Worm (Caenorhabditis elegans): ENCODE data around the gene T06E4.21.

Gene T06E4.21

DNA sequence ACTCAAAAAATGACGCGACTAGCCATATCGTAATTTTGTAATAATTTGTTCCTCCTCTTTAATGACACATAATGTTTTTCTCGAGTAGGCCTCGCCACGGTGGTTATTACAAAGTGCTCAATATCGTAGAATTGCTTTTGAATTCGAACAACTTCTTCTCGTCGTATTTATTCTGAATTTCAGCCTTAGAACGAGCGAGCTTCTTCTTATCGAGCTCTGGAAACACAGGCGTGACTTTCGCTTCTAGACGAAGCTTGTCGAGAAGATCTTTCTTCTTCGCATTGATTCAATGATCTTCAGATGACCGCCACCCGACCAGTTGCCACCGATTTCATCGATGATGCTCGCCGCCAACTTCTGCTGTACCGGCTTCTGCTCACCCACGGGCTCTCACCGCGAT, at the start of gene T06E4.21:
Gene T06E4.21 (plus strand): TSS at position 301 of the 400 bp plus-strand sequence.
- no peak for TF ChIP-seq unc-62 (GFP tag; optimal IDR thresholded peaks at IDR 0.05)

DNA sequence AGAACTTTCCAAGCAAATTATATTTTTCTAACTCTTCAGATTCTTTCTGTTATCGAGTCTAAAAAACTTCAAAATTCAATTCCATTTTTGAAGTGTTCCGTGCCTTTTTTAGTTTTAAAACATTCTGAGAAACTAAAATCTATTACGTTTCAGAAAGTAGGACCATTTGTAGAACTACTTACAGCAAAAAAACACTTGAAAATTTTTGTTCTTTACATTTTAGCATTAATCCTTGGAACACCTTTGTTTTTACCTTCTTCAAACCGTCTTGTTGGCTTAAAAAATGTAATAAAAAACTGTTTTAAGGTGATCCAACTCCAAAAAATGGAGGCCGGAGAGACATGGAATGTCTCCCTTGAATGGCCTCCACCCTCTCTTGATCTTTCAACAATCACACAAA, 43.1 kb upstream of the T06E4.21 start, which contains the start of gene dop-2:
Gene dop-2 (plus strand): TSS at position 301 of the 400 bp plus-strand sequence.
- no peak for TF ChIP-seq unc-62 (GFP tag; optimal IDR thresholded peaks at IDR 0.05)

ce11 chrV:9609217-9609616, 42.2 kb upstream of the T06E4.21 start:
- TF ChIP-seq unc-62 (GFP tag; optimal IDR thresholded peaks at IDR 0.05), result no peak

DNA sequence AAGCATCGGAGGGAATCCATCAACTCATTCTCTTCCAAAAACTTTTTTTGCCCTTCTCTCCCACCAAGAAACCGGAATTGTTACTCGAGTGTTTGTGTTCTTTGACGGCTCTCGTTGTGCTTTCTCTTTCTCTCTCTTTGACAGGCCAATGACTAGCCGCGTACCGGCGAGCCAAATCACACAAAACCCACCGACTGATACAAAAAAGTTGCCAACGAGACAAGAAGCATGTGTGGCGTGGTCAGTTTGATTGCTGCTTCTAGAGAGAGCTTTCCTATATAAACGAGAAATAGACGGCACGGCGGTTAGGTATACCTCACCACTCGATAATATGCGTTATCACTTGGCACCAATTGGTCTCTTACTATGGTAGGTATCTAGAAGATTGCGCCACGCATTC, 35.7 kb upstream of the T06E4.21 start, which contains the start of gene pqn-63:
Gene pqn-63 (plus strand): TSS at position 307 of the 400 bp plus-strand sequence.
- no peak for TF ChIP-seq unc-62 (GFP tag; optimal IDR thresholded peaks at IDR 0.05)

DNA sequence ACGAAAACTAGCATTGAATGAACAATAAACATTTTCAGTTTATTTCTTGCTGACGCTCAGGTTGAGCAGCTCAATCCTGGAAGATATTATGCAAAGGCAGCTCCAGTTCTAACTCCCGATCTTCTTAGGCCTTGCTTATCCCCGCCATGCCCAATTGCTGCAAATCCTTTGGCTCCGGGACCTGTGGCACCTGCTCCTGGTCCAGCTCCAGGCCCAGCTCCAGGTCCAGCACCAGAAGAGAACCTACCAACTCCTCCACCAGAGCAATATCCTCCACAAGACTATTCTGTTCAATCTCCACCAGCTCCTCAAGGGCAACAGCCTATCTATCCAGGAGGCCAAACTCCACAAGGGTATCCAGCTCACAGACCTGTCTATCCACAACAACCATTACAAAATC, 35.3 kb upstream of the T06E4.21 start:
- no peak for TF ChIP-seq unc-62 (GFP tag; optimal IDR thresholded peaks at IDR 0.05)

- no peak for TF ChIP-seq unc-62 (GFP tag; optimal IDR thresholded peaks at IDR 0.05)
Observed at ce11 chrV:9616687-9617086, 34.7 kb upstream of the T06E4.21 start.

DNA sequence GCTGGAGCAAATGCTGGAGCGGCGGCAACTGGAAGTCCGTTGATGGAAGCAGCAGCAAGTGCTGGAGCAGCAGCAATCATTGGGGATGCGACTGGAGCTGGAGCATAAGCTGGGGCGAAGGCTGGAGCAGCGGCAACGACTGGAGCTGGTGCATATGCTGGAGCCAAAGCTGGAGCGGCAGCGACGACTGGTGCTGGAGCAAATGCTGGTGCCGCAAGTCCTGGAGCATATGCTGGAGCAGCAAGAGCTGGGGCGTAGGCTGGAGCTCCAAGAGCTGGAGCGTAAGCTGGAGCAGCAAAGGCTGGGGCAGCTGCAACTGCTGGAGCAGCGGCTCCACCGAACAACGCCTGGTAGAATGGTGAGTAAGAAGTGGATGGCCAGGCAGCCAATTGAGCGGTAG, 33.0 kb upstream of the T06E4.21 start:
- TF ChIP-seq unc-62 (GFP tag; optimal IDR thresholded peaks at IDR 0.05), result no peak

DNA sequence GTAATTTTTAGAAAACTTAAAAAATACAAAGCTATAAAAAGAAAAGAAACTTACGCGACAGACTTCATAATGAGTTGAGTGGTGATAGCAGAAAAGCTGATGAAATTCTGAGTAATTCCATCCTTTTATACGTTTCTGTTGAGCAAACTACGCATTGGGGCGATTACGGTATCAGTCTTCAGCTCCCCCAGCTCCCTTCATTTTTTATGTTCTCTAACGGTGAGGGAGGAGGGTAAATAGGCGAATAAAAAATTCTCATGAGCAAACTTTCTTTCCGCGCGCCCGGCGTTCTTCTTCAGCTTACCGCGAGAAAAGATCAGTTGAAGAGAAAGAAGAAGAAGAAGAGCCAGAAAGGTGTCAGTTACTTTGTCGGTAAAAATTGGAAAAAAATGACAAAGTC, 32.5 kb upstream of the T06E4.21 start, which contains the start of gene idpc-7:
Gene idpc-7 (minus strand): TSS at position 101 of the 400 bp plus-strand sequence.
- no peak for TF ChIP-seq unc-62 (GFP tag; optimal IDR thresholded peaks at IDR 0.05)

DNA sequence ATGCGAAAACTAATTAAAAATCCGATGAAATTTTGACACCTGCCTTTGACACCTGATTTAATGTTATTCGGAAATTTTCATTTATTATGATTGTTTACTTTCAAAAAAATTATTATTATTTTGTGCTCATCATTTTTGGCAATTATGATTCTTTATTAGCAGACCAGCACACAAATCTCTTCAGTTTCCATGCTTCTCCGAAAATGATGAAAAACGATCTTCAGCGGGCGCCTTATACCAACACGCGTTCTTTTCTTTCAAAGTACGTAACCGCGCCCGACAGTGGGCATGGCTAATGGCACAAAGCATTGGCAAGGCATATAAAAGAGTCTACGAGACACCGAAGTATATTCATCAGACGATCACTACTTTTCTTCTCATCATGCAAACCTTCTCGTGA, 31.5 kb upstream of the T06E4.21 start, which contains the start of gene idpc-6:
Gene idpc-6 (plus strand): TSS at position 301 of the 400 bp plus-strand sequence.
- no peak for TF ChIP-seq unc-62 (GFP tag; optimal IDR thresholded peaks at IDR 0.05)

DNA sequence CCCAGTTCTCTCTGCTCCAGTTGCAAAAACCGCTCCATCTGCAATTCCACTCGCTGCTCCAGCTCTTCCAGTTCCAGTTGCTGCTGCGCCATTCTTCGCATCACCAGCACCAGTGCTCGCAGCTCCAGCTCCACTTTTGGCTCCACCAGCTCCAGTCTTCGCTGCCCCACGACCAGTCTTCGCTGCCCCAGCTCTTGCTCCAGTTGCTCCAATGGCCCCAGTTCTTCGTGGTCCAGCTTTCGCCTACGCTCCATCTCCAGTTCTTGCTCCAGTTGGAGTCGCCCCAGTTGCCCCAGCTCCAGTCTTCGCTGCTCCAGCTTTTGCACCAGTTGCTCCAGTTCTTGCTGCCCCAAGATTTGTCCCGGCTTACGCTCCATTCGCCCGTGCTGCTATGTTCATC, 31.0 kb upstream of the T06E4.21 start:
- no peak for TF ChIP-seq unc-62 (GFP tag; optimal IDR thresholded peaks at IDR 0.05)

DNA sequence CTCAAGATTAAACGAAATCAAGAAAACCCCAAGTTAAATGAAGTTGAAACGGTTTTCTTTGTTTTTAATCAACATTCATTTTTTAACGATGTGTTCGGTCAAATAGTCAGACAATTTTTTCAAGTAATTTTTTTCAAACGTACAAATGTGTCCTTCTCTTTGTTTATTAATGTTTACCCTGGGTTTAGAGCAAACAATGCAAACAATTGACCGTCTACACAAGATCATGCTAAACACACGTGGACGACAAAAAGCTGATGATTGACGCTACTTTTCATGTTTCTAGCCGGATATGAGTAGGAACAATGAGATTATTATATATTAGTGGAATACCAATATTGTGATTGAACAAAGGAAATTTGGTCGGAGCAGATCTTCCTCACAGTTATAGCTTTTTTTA, 30.0 kb upstream of the T06E4.21 start:
- TF ChIP-seq unc-62 (GFP tag; optimal IDR thresholded peaks at IDR 0.05), result no peak

DNA sequence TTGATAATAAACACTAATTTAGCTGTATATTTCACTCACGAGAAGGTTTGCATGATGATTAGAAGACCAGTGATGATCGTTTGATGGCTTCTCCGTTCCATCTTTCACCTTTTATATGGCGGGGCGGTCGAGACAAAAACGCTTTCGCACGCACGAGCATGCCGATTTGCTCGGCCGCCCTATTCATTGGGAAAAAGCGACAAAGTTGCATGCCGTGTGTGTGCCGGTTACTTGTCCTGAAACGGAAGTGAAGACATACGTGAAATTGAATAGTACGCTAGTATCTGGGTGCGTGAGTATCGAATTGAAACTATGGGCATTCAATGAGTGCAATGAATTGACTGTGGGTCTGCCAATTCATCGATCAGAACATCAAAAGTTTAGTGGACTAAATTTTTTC, 28.6 kb upstream of the T06E4.21 start, which contains the start of gene idpc-5:
Gene idpc-5 (minus strand): TSS at position 101 of the 400 bp plus-strand sequence.
- TF ChIP-seq unc-62 (GFP tag; optimal IDR thresholded peaks at IDR 0.05), result no peak

- TF ChIP-seq unc-62 (GFP tag; optimal IDR thresholded peaks at IDR 0.05), result no peak
Observed at ce11 chrV:9625122-9625521, 26.3 kb upstream of the T06E4.21 start, which contains the start of gene idpc-4. Gene idpc-4, plus strand, starts transcription at chrV:9625422.

DNA sequence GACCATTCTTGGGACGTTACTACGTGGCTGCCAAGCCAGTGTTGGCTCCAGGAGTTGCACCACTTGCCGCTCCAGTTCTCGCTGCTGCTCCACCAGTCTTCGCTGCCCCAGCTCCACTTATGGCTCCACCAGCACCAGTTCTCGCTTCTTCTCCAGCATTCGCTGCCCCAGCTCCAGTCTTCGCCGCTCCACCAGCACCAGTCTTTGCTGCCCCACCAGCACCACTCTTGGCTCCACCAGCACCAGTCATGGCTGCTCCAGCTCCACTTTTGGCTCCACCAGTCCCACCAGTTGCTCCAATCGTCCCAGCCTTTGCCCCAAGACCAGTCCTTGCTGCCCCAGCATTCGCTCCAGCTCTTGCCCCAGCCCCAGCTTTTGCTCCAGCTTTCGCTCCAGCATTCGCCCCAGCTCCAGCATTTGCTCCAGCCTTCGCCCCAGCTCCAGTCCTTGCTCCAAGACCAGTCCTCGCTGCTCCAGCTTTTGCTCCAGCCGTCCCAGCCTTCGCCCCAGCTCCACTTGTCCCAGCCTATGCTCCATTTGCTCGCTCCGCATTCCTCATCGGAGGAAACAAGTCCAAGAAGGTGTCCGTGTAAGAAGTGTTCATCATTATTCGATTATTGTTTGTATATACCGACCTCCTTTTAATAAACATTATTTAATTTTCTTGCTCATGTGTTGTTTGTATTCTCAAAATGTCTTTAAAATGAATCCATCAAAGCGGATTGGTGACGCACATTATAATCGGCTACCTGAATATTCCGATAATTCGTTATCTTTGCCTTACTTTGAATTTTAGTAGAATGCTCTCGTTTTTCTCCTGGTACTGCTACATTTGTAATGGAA, 25.6 kb upstream of the T06E4.21 start, which contains the start of gene T06E4.7:
Gene T06E4.7 (plus strand): TSS at position 793 of the 843 bp plus-strand sequence.
- TF ChIP-seq unc-62 (GFP tag; optimal IDR thresholded peaks at IDR 0.05), result no peak

DNA sequence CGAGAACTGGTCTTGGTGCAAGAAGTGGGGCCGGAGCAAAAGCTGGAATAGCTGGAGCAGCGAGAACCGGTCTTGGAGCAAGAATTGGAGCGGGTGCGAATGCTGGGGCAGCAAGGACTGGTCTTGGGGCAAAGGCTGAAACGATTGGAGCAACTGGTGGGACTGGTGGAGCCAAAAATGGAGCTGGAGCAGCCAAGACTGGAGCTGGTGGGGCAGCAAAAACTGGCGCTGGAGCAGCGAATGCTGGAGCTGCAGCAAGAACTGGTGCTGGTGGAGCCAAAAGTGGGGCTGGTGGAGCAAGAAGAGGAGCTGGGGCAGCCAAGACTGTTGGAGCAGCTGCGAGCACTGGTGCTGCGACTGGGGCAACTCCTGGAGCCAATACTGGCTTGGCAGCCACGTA, 22.8 kb upstream of the T06E4.21 start:
- no peak for TF ChIP-seq unc-62 (GFP tag; optimal IDR thresholded peaks at IDR 0.05)

- no peak for TF ChIP-seq unc-62 (GFP tag; optimal IDR thresholded peaks at IDR 0.05)
Observed at ce11 chrV:9629114-9629513, 22.3 kb upstream of the T06E4.21 start, which contains the start of gene idpc-3. Gene idpc-3, minus strand, starts transcription at chrV:9629214.

- no peak for TF ChIP-seq unc-62 (GFP tag; optimal IDR thresholded peaks at IDR 0.05)
Observed at ce11 chrV:9629643-9630042, 21.8 kb upstream of the T06E4.21 start, which contains the start of gene col-146. Gene col-146, plus strand, starts transcription at chrV:9629943.
